Fruit fly (Drosophila melanogaster): ENCODE results near the gene tctn.
A peak's percentile ranks its signal among the peaks of the same experiment; 100 is the strongest.

Gene tctn

DNA sequence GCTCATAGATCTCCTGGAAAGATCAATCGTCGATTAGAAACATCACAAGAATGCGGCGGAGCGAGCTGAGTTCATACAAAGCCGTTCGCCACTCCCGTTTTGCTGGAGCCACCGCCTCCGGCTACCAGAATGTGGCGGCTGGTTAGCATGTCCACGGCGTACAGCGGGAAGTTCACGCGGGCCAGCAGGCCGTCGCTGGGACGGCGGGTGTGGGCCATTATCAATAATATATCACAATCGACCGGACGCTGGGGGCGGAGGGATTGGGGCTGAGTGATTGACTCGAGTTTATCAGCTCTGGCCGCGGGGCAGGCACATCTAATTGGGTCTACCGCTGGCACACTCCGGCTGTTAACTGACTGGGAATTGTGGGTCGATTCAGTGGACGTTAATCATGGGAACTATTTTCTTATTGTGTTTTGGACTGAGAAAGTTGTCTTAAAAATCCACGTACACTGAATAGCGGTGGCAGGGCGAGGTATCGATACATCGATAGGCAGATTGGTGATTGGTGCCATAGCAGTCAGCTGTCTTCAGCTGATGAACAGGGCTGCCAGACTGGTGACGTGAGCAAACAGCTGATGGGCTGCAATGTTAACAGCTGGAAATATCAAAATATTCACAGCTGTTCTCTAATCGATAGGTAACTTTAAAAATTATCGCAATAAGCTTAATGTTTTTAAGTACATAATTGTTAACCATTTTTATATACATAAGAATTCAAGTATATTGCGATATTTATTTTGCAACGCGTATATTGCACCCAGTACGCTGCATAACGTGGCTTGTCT is 31.8 kb downstream of the tctn start, which contains the start of gene CG9175 (continued):
- TF ChIP-seq CG14860 (GFP tag; IDR thresholded peaks at IDR 0.05; ENCODE audit: partially characterized antibody) (peak; percentile 87), lov (optimal IDR thresholded peaks at IDR 0.05) (no peak), lov (GFP tag; IDR thresholded peaks at IDR 0.05) (no peak), eve (GFP tag; optimal IDR thresholded peaks at IDR 0.05) (no peak), CG15479 (GFP tag; optimal IDR thresholded peaks at IDR 0.05) (no peak), CG10565 (GFP tag; optimal IDR thresholded peaks at IDR 0.05) (no peak), CG32772 (GFP tag; IDR thresholded peaks at IDR 0.05) (no peak), CG1792 (GFP tag; optimal IDR thresholded peaks at IDR 0.05) (peak; percentile 15), sd (tag; optimal IDR thresholded peaks at IDR 0.05) (peak; percentile 66), CG11093 (GFP tag; IDR thresholded peaks at IDR 0.05) (no peak), crc (GFP tag; optimal IDR thresholded peaks at IDR 0.05) (no peak), Usf (GFP tag; optimal IDR thresholded peaks at IDR 0.05) (no peak), pnt (GFP tag; optimal IDR thresholded peaks at IDR 0.05) (peak; percentile 12), maf-S (GFP tag; optimal IDR thresholded peaks at IDR 0.05) (no peak), CG3163 (GFP tag; optimal IDR thresholded peaks at IDR 0.05) (peak; percentile 23), CG17829 (tag; optimal IDR thresholded peaks at IDR 0.05) (peak; percentile 74), Lim3 (GFP tag; IDR thresholded peaks at IDR 0.05) (no peak), CG12236 (GFP tag; optimal IDR thresholded peaks at IDR 0.05) (no peak), eyg (GFP tag; optimal IDR thresholded peaks at IDR 0.05) (no peak), hbn (GFP tag; IDR thresholded peaks at IDR 0.05; ENCODE audit: partially characterized antibody) (peak; percentile 98), klu (GFP tag; IDR thresholded peaks at IDR 0.05) (no peak), bcd (GFP tag; optimal IDR thresholded peaks at IDR 0.05) (peak; percentile 43), CG11085 (GFP tag; IDR thresholded peaks at IDR 0.05) (no peak; the same call in 1 of the 2 replicates), ap (GFP tag; IDR thresholded peaks at IDR 0.05) (no peak), Kr (GFP tag; optimal IDR thresholded peaks at IDR 0.05) (no peak), CG6272 (GFP tag; IDR thresholded peaks at IDR 0.05) (no peak; the same call in 1 of the 2 replicates), danr (GFP tag; IDR thresholded peaks at IDR 0.05) (no peak), CG2202 (tag; optimal IDR thresholded peaks at IDR 0.05) (no peak), CG12155 (GFP tag; optimal IDR thresholded peaks at IDR 0.05) (peak; percentile 33), da (GFP tag; optimal IDR thresholded peaks at IDR 0.05) (no peak), CG9215 (GFP tag; IDR thresholded peaks at IDR 0.05) (no peak), CG13424 (tag; optimal IDR thresholded peaks at IDR 0.05) (peak; percentile 28), cato (GFP tag; optimal IDR thresholded peaks at IDR 0.05; ENCODE audit: borderline replicate concordance) (no peak), CG8944 (GFP tag; optimal IDR thresholded peaks at IDR 0.05) (no peak), Dfd (GFP tag; optimal IDR thresholded peaks at IDR 0.05) (no peak), CG3838 (GFP tag; optimal IDR thresholded peaks at IDR 0.05) (no peak), tap (tag; optimal IDR thresholded peaks at IDR 0.05) (peak; percentile 42), CG31365 (tag; optimal IDR thresholded peaks at IDR 0.05) (no peak), D19B (GFP tag; optimal IDR thresholded peaks at IDR 0.05) (no peak), CG32767 (GFP tag; IDR thresholded peaks at IDR 0.05) (no peak), CG15011 (GFP tag; optimal IDR thresholded peaks at IDR 0.05) (no peak)

DNA sequence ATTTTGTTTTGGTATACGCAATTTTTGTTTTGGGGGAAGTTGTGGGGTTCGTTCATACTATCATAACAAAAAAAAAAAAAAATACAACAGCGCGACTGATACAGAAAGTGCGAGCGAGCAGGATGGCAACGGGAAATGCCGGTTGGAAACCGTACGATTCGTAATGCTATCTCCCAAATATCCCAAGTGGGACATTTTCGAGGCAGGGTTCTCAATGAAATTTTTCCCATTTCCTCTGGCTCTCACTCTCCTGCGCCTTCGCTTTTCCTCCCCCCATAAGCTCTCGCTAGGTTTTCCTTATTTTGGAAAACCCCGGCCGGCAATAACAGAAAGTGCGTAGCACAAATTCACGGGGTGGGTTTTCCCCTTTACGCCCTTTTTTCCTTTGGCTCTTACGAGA is 38.2 kb downstream of the tctn start:
- TF ChIP-seq CG33557 (GFP tag; optimal IDR thresholded peaks at IDR 0.05) (peak; percentile 12), B-H1 (GFP tag; IDR thresholded peaks at IDR 0.05) (no peak; the same call in 2 of the 3 replicates), CG10431 (GFP tag; optimal IDR thresholded peaks at IDR 0.05) (peak; percentile 34), CG13624 (GFP tag; optimal IDR thresholded peaks at IDR 0.05) (peak; percentile 26), lbe (GFP tag; optimal IDR thresholded peaks at IDR 0.05) (no peak), CG7271 (tag; optimal IDR thresholded peaks at IDR 0.05) (peak; percentile 11), CG7839 (tag; optimal IDR thresholded peaks at IDR 0.05) (no peak), chm (GFP tag; IDR thresholded peaks at IDR 0.05) (peak; percentile 57), Nf-YC (tag; optimal IDR thresholded peaks at IDR 0.05) (no peak), phol (tag; optimal IDR thresholded peaks at IDR 0.05) (peak; percentile 64), crol (GFP tag; IDR thresholded peaks at IDR 0.05) (peak; percentile 31; the same call in 1 of the 2 replicates), Deaf1 (tag; optimal IDR thresholded peaks at IDR 0.05) (peak; percentile 9)

Measured in whole organism, embryonic.